Fruit fly (Drosophila melanogaster) whole organism, embryonic: Measurements from ENCODE around the gene CG11700.
A peak's percentile ranks its signal among the peaks of the same experiment; 100 is the strongest.

ENCODE experiments used
- ATbp ChIP-seq: fragments of 200-800 bp; sonication (Bioruptor generic); optimal IDR thresholded peaks from 2 replicates; lab custom pipeline; 2017; ENCODE audit warnings: missing biosample characterization, mild to moderate bottlenecking, missing genetic modification characterization, missing genetic modification reagents
- Antp ChIP-seq: fragments of 200-800 bp; sonication (Bioruptor generic); optimal IDR thresholded peaks from 3 replicates; lab custom pipeline; 2016; ENCODE audit warnings: missing biosample characterization, missing genetic modification characterization
- Atf6 ChIP-seq: fragments of 200-800 bp; sonication (Bioruptor generic); IDR thresholded peaks from 2 replicates; pipeline ENCODE4 v1.3.6; 2022; ENCODE audit warnings: missing biosample characterization, missing genetic modification characterization
- CG10462 ChIP-seq: fragments of 200-800 bp; sonication (Bioruptor generic); optimal IDR thresholded peaks from 2 replicates; lab custom pipeline; 2016; ENCODE audit warnings: missing biosample characterization, missing genetic modification characterization
- CG10565 ChIP-seq: fragments of 200-800 bp; sonication (Bioruptor generic); optimal IDR thresholded peaks from 3 replicates; lab custom pipeline; 2016; ENCODE audit warnings: missing biosample characterization, mild to moderate bottlenecking, missing genetic modification characterization
- CG10979 ChIP-seq: fragments of 200-800 bp; sonication (Bioruptor generic); optimal IDR thresholded peaks from 2 replicates; lab custom pipeline; 2018; ENCODE audit warnings: missing biosample characterization, mild to moderate bottlenecking, missing genetic modification characterization, moderate library complexity
- CG11456 ChIP-seq: fragments of 200-800 bp; sonication (Bioruptor generic); IDR thresholded peaks from 3 replicates; pipeline ENCODE4 v1.3.6; 2022; ENCODE audit warnings: missing biosample characterization, missing genetic modification characterization
- CG11504 ChIP-seq: fragments of 200-800 bp; sonication (Bioruptor generic); optimal IDR thresholded peaks from 3 replicates; lab custom pipeline; 2019; ENCODE audit warnings: missing biosample characterization, mild to moderate bottlenecking, missing genetic modification characterization, moderate library complexity
- CG11560 ChIP-seq: fragments of 200-800 bp; sonication (Bioruptor generic); IDR thresholded peaks from 3 replicates; pipeline ENCODE4 v1.3.6; 2022; ENCODE audit warnings: missing biosample characterization, missing genetic modification characterization
- CG11723 ChIP-seq: fragments of 200-800 bp; sonication (Bioruptor generic); optimal IDR thresholded peaks from 2 replicates; lab custom pipeline; 2017; ENCODE audit warnings: missing biosample characterization, mild to moderate bottlenecking, missing genetic modification characterization
- CG12219 ChIP-seq: fragments of 200-800 bp; sonication (Bioruptor generic); optimal IDR thresholded peaks from 3 replicates; lab custom pipeline; 2018; ENCODE audit warnings: missing biosample characterization, mild to moderate bottlenecking, missing genetic modification characterization
- CG12744 ChIP-seq: fragments of 200-800 bp; sonication (Bioruptor generic); optimal IDR thresholded peaks from 2 replicates; lab custom pipeline; 2016; ENCODE audit warnings: missing biosample characterization, missing genetic modification characterization
- CG13624 ChIP-seq: fragments of 200-800 bp; sonication (Bioruptor generic); optimal IDR thresholded peaks from 2 replicates; lab custom pipeline; 2016; ENCODE audit warnings: missing biosample characterization, missing genetic modification characterization
- CG18764 ChIP-seq: fragments of 200-800 bp; sonication (Bioruptor generic); optimal IDR thresholded peaks from 3 replicates; lab custom pipeline; 2016; ENCODE audit warnings: missing biosample characterization, missing genetic modification characterization
- CG5953 ChIP-seq: fragments of 200-800 bp; sonication (Bioruptor generic); IDR thresholded peaks from 2 replicates; pipeline ENCODE4 v1.3.6; 2022; ENCODE audit warnings: missing biosample characterization, missing genetic modification characterization
- CG6654 ChIP-seq: fragments of 200-800 bp; sonication (Bioruptor generic); optimal IDR thresholded peaks from 2 replicates; lab custom pipeline; 2017; ENCODE audit warnings: missing biosample characterization, mild to moderate bottlenecking, missing genetic modification characterization
- CG6791 ChIP-seq: fragments of 200-800 bp; sonication (Bioruptor generic); IDR thresholded peaks from 3 replicates; pipeline ENCODE4 v1.3.6; 2022; ENCODE audit warnings: missing biosample characterization, missing genetic modification characterization; ENCODE audit not compliant: partially characterized antibody
- CG7928 ChIP-seq: fragments of 200-800 bp; sonication (Bioruptor generic); optimal IDR thresholded peaks from 2 replicates; lab custom pipeline; 2017; ENCODE audit warnings: missing biosample characterization, mild to moderate bottlenecking, missing genetic modification characterization
- CG7987 ChIP-seq: fragments of 200-800 bp; sonication (Bioruptor generic); optimal IDR thresholded peaks from 2 replicates; lab custom pipeline; 2018; ENCODE audit warnings: missing biosample characterization, mild to moderate bottlenecking, missing genetic modification characterization, moderate library complexity
- CG8089 ChIP-seq: fragments of 200-800 bp; sonication (Bioruptor generic); optimal IDR thresholded peaks from 3 replicates; lab custom pipeline; 2016; ENCODE audit warnings: missing biosample characterization, missing genetic modification characterization
- CG8281 ChIP-seq: fragments of 200-800 bp; sonication (Bioruptor generic); optimal IDR thresholded peaks from 2 replicates; lab custom pipeline; 2018; ENCODE audit warnings: missing biosample characterization, mild to moderate bottlenecking, missing genetic modification characterization, moderate library complexity
- CG8765 ChIP-seq: fragments of 200-800 bp; sonication (Bioruptor generic); IDR thresholded peaks from 2 replicates; pipeline ENCODE4 v1.3.6; 2022; ENCODE audit warnings: missing biosample characterization, missing genetic modification characterization
- CG8924 ChIP-seq: fragments of 200-800 bp; optimal IDR thresholded peaks from 3 replicates; lab custom pipeline; 2019; ENCODE audit warnings: missing biosample characterization, mild to moderate bottlenecking, missing genetic modification characterization, moderate library complexity
- CG9215 ChIP-seq: fragments of 200-800 bp; sonication (Bioruptor generic); IDR thresholded peaks from 2 replicates; pipeline ENCODE4 v1.3.6; 2022; ENCODE audit warnings: missing biosample characterization, missing genetic modification characterization
- Chrac-16 ChIP-seq: fragments of 200-800 bp; sonication (Bioruptor generic); optimal IDR thresholded peaks from 3 replicates; lab custom pipeline; 2016; ENCODE audit warnings: missing biosample characterization, missing genetic modification characterization
- Dfd ChIP-seq, 2 experiments: fragments of >200 bp; optimal IDR thresholded peaks; 2 replicates each; lab custom pipeline; 2017; ENCODE audit warnings: missing biosample characterization in 2 of 2, missing genetic modification characterization in 2 of 2
- Fer3 ChIP-seq: fragments of 200-800 bp; sonication (Bioruptor generic); optimal IDR thresholded peaks from 2 replicates; lab custom pipeline; 2018; ENCODE audit warnings: missing biosample characterization, mild to moderate bottlenecking, missing genetic modification characterization, moderate library complexity
- HHEX ChIP-seq: fragments of 200-800 bp; sonication (Bioruptor generic); optimal IDR thresholded peaks from 3 replicates; lab custom pipeline; 2017; ENCODE audit warnings: missing biosample characterization, mild to moderate bottlenecking, missing genetic modification characterization, missing genetic modification reagents
- Hmx ChIP-seq: fragments of 200-800 bp; sonication (Bioruptor generic); optimal IDR thresholded peaks from 2 replicates; lab custom pipeline; 2016; ENCODE audit warnings: missing biosample characterization, missing genetic modification characterization
- Mad ChIP-seq: fragments of 200-800 bp; sonication (Bioruptor generic); optimal IDR thresholded peaks from 2 replicates; lab custom pipeline; 2016; ENCODE audit warnings: missing biosample characterization, missing genetic modification characterization
- Mes4 ChIP-seq: fragments of 200-800 bp; sonication (Bioruptor generic); optimal IDR thresholded peaks from 2 replicates; lab custom pipeline; 2016; ENCODE audit warnings: missing biosample characterization, missing genetic modification characterization
- NFAT ChIP-seq: fragments of 200-800 bp; sonication (Bioruptor generic); IDR thresholded peaks from 2 replicates; pipeline ENCODE4 v1.3.6; 2022; ENCODE audit warnings: missing biosample characterization, missing genetic modification characterization
- Oaz ChIP-seq: fragments of 200-800 bp; sonication (Bioruptor generic); IDR thresholded peaks from 2 replicates; pipeline ENCODE4 v1.3.6; 2022; ENCODE audit warnings: missing biosample characterization, missing genetic modification characterization
- Rfx ChIP-seq: fragments of 200-800 bp; sonication (Bioruptor generic); IDR thresholded peaks from 2 replicates; pipeline ENCODE4 v1.3.6; 2022; ENCODE audit warnings: missing biosample characterization, missing genetic modification characterization
- Side ChIP-seq: fragments of 200-800 bp; sonication (Bioruptor generic); optimal IDR thresholded peaks from 2 replicates; lab custom pipeline; 2016; ENCODE audit warnings: missing biosample characterization, missing genetic modification characterization
- YL-1 ChIP-seq: fragments of 200-800 bp; sonication (Bioruptor generic); optimal IDR thresholded peaks from 3 replicates; lab custom pipeline; 2017; ENCODE audit warnings: missing biosample characterization, mild to moderate bottlenecking, missing genetic modification characterization
- abd-A ChIP-seq: fragments of 200-800 bp; sonication (Bioruptor generic); optimal IDR thresholded peaks from 3 replicates; lab custom pipeline; 2019; ENCODE audit warnings: missing biosample characterization, mild to moderate bottlenecking, missing genetic modification characterization, moderate library complexity
- aop ChIP-seq: fragments of 200-800 bp; sonication (Bioruptor generic); IDR thresholded peaks from 2 replicates; pipeline ENCODE4 v1.3.6; 2022; ENCODE audit warnings: missing biosample characterization, missing genetic modification characterization
- chm ChIP-seq: fragments of 200-800 bp; sonication (Bioruptor generic); IDR thresholded peaks from 2 replicates; pipeline ENCODE4 v1.3.6; 2022; ENCODE audit warnings: missing biosample characterization, missing genetic modification characterization
- ems ChIP-seq: fragments of 200-800 bp; sonication (Bioruptor generic); optimal IDR thresholded peaks from 3 replicates; lab custom pipeline; 2016; ENCODE audit warnings: missing biosample characterization, missing genetic modification characterization
- en ChIP-seq: fragments of 200-800 bp; sonication (Bioruptor generic); optimal IDR thresholded peaks from 2 replicates; lab custom pipeline; 2016; ENCODE audit warnings: missing biosample characterization, missing genetic modification characterization
- fd3F ChIP-seq: fragments of 200-800 bp; sonication (Bioruptor generic); optimal IDR thresholded peaks from 2 replicates; lab custom pipeline; 2018; ENCODE audit warnings: missing biosample characterization, mild to moderate bottlenecking, missing genetic modification characterization, moderate library complexity
- fu2 ChIP-seq: fragments of 200-800 bp; sonication (Bioruptor generic); optimal IDR thresholded peaks from 2 replicates; lab custom pipeline; 2016; ENCODE audit warnings: missing biosample characterization, missing genetic modification characterization
- hb ChIP-seq: fragments of 200-800 bp; sonication (Bioruptor generic); IDR thresholded peaks from 3 replicates; pipeline ENCODE4 v1.3.6; 2022; ENCODE audit warnings: missing biosample characterization, missing genetic modification characterization; ENCODE audit not compliant: partially characterized antibody
- hbn ChIP-seq: fragments of 200-800 bp; sonication (Bioruptor generic); IDR thresholded peaks from 2 replicates; pipeline ENCODE4 v1.3.6; 2022; ENCODE audit warnings: missing biosample characterization, missing genetic modification characterization; ENCODE audit not compliant: partially characterized antibody
- otp ChIP-seq: fragments of 200-800 bp; sonication (Bioruptor generic); IDR thresholded peaks from 3 replicates; pipeline ENCODE4, ENCODE4 v1.3.6; 2022; ENCODE audit warnings: missing biosample characterization, missing genetic modification characterization
- phol ChIP-seq: fragments of 200-800 bp; sonication (Bioruptor generic); optimal IDR thresholded peaks from 3 replicates; lab custom pipeline; 2018; ENCODE audit warnings: missing biosample characterization, mild to moderate bottlenecking, missing genetic modification characterization, moderate library complexity
- schlank ChIP-seq: fragments of 200-800 bp; sonication (Bioruptor generic); optimal IDR thresholded peaks from 2 replicates; lab custom pipeline; 2018; ENCODE audit warnings: missing biosample characterization, mild to moderate bottlenecking, missing genetic modification characterization
- sisA ChIP-seq: fragments of 200-800 bp; sonication (Bioruptor generic); IDR thresholded peaks from 2 replicates; pipeline ENCODE4 v1.3.6; 2022; ENCODE audit warnings: missing biosample characterization, missing genetic modification characterization
- twi ChIP-seq: fragments of 200-800 bp; optimal IDR thresholded peaks from 2 replicates; lab custom pipeline; 2019; ENCODE audit warnings: missing biosample characterization, mild to moderate bottlenecking, missing genetic modification characterization, moderate library complexity
- vvl ChIP-seq: fragments of 200-800 bp; sonication (Bioruptor generic); IDR thresholded peaks from 2 replicates; pipeline ENCODE4 v1.3.6; 2022; ENCODE audit warnings: missing biosample characterization, missing genetic modification characterization
- z ChIP-seq: fragments of 200-800 bp; sonication (Bioruptor generic); IDR thresholded peaks from 3 replicates; pipeline ENCODE4 v1.3.6; 2022; ENCODE audit warnings: missing biosample characterization, missing genetic modification characterization

The CG11700 gene

DNA sequence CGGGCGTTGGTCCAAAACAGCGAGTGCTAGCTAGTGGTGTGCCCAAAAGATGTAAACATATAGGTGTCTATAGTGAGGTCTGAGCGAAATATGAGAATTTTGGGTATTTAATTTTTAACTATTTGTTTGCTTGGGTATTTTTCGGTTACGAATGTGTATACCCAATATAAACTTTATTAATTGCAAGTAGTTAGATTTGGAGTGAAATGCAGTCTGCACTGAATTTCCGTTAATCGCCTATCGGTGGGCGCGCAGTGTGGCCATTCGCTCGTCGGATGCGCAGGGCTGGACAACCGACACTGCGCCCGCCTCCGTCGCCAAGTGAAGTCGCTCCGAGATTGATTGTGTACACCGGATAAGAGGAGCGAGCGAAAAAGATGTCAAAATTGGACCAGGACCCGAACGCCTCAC lies 11.8 kb upstream of the CG11700 start, which contains the start of the genes CG15891 and CG3815 (continued):
- TF ChIP-seq en (no peak), CG9215 (GFP tag; lab: Robert Waterston, UW) (peak; percentile 68), CG10462 (GFP tag; lab: Kevin White, UChicago) (no peak), phol (tag; lab: Kevin White, UChicago) (peak; percentile 71), Atf6 (GFP tag; lab: Robert Waterston, UW) (peak; percentile 35; the same call in 1 of the 2 replicates), CG8089 (GFP tag; lab: Kevin White, UChicago) (no peak), CG11504 (tag; lab: Kevin White, UChicago) (no peak), CG12744 (GFP tag; lab: Kevin White, UChicago) (no peak), CG18764 (GFP tag; lab: Kevin White, UChicago) (no peak), chm (GFP tag; lab: Robert Waterston, UW) (no peak), vvl (GFP tag; lab: Robert Waterston, UW) (peak; percentile 32; the same call in 1 of the 2 replicates), CG13624 (peak; percentile 88), Antp (GFP tag; lab: Kevin White, UChicago) (peak; percentile 22), sisA (GFP tag; lab: Robert Waterston, UW) (peak; percentile 51), CG10565 (GFP tag; lab: Kevin White, UChicago) (no peak), NFAT (GFP tag; lab: Robert Waterston, UW) (no peak), CG12219 (GFP tag; lab: Kevin White, UChicago) (no peak), ems (GFP tag; lab: Kevin White, UChicago) (no peak), CG11456 (GFP tag; lab: Robert Waterston, UW) (peak; percentile 39; the same call in 1 of the 3 replicates), abd-A (tag; lab: Kevin White, UChicago) (no peak), Hmx (GFP tag; lab: Kevin White, UChicago) (no peak), CG8765 (GFP tag; lab: Robert Waterston, UW) (0 out of 2 replicates have a peak, but pooled peaks have one; percentile 27), hbn (GFP tag; lab: Robert Waterston, UW) (no peak; the same call in 1 of the 2 replicates), fu2 (GFP tag; lab: Kevin White, UChicago) (peak; percentile 49), CG8281 (tag; lab: Kevin White, UChicago) (no peak), Side (GFP tag; lab: Kevin White, UChicago) (peak; percentile 26), schlank (tag; lab: Kevin White, UChicago) (peak; percentile 35), hb (no peak), Chrac-16 (peak; percentile 31), CG8924 (peak; percentile 55), CG11560 (tag; lab: Robert Waterston, UW) (no peak), twi (tag; lab: Kevin White, UChicago) (peak; percentile 48), Mad (GFP tag; lab: Kevin White, UChicago) (peak; percentile 12), YL-1 (GFP tag; lab: Kevin White, UChicago) (peak; percentile 60), CG7928 (peak; percentile 93), ATbp (no peak), CG6654 (GFP tag; lab: Kevin White, UChicago) (no peak), Mes4 (GFP tag; lab: Kevin White, UChicago) (no peak), aop (GFP tag; lab: Robert Waterston, UW) (no peak), CG6791 (GFP tag; lab: Robert Waterston, UW) (0 out of 3 replicates have a peak, but pooled peaks have one; percentile 39), z (GFP tag; lab: Robert Waterston, UW) (no peak), CG11723 (no peak), otp (GFP tag; lab: Robert Waterston, UW) (no peak), Rfx (peak; percentile 76), fd3F (GFP tag; lab: Kevin White, UChicago) (peak; percentile 25), CG7987 (no peak), HHEX (GFP tag; lab: Kevin White, UChicago) (no peak), Dfd (GFP tag; optimal IDR thresholded peaks at IDR 0.05; lab: Kevin White, UChicago) (no peak), CG10979 (tag; lab: Kevin White, UChicago) (peak; percentile 48), CG5953 (GFP tag; lab: Robert Waterston, UW) (no peak), Oaz (GFP tag; lab: Robert Waterston, UW) (no peak), Fer3 (peak; percentile 48)
